Fruit fly (Drosophila melanogaster): ENCODE data around the gene Zw10.

The Zw10 gene

DNA sequence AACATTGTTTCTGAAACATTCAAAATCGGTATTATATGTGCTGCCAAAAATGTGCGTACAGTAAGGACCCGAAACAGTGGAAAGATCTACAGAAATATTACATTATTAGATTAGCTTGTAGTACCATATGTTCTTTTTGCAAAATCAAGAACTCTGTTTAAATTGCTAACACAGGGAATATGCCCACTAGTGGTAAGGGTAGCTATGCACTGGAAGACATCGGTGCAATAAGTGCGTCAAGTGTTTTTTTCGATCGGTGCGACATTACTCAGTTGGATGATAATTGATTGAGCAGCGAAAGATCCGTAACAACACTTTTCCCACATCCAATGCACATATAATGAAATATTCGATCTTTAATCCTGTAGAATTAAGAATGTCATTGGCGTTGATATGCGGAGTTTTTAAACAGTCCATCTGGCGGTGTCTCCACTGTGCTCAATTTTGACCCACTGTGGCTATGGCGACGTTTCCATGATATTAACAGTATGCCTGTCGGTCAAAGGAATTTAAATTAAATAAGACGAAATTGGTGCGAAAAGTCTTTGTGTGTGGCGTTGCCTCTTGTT, 31.2 kb downstream of the Zw10 start (continued):
- TF ChIP-seq vvl (GFP tag; IDR thresholded peaks at IDR 0.05): no peak
- TF ChIP-seq Mes4 (GFP tag; optimal IDR thresholded peaks at IDR 0.05): no peak
- TF ChIP-seq Tbp (GFP tag; optimal IDR thresholded peaks at IDR 0.05): no peak
- 0 out of 3 replicates have a peak, but pooled peaks have one; percentile 48 for TF ChIP-seq CG3726 (GFP tag; IDR thresholded peaks at IDR 0.05)
- no peak for TF ChIP-seq gce (GFP tag; IDR thresholded peaks at IDR 0.05)
- no peak for TF ChIP-seq crol (GFP tag; IDR thresholded peaks at IDR 0.05)
- no peak for TF ChIP-seq twi (tag; optimal IDR thresholded peaks at IDR 0.05)
- no peak for TF ChIP-seq jumu (GFP tag; optimal IDR thresholded peaks at IDR 0.05)
- no peak for TF ChIP-seq Side (GFP tag; optimal IDR thresholded peaks at IDR 0.05)
- TF ChIP-seq tup (GFP tag; optimal IDR thresholded peaks at IDR 0.05): no peak
- TF ChIP-seq HmgD (GFP tag; optimal IDR thresholded peaks at IDR 0.05): no peak
- no peak for TF ChIP-seq TFAM (GFP tag; optimal IDR thresholded peaks at IDR 0.05)
- no peak for TF ChIP-seq Blimp-1 (GFP tag; optimal IDR thresholded peaks at IDR 0.05)
- TF ChIP-seq zf30C (GFP tag; optimal IDR thresholded peaks at IDR 0.05): no peak
- TF ChIP-seq esg (GFP tag; conservative IDR thresholded peaks at IDR 0.05): no peak
- TF ChIP-seq dysf (GFP tag; IDR thresholded peaks at IDR 0.05): 0 out of 3 replicates have a peak, but pooled peaks have one; percentile 23
- TF ChIP-seq CG16863 (GFP tag; optimal IDR thresholded peaks at IDR 0.05): no peak
- TF ChIP-seq Bdp1 (GFP tag; optimal IDR thresholded peaks at IDR 0.05): no peak
- no peak for TF ChIP-seq CG6854 (GFP tag; optimal IDR thresholded peaks at IDR 0.05)
- no peak for TF ChIP-seq CG3995 (GFP tag; optimal IDR thresholded peaks at IDR 0.05)
- TF ChIP-seq CG15696 (tag; optimal IDR thresholded peaks at IDR 0.05): no peak
- TF ChIP-seq CG13624 (GFP tag; optimal IDR thresholded peaks at IDR 0.05): no peak
- no peak for TF ChIP-seq wor (GFP tag; IDR thresholded peaks at IDR 0.05)
- TF ChIP-seq Meics (GFP tag; optimal IDR thresholded peaks at IDR 0.05): no peak
- TF ChIP-seq CrebB (tag; optimal IDR thresholded peaks at IDR 0.05): no peak
- TF ChIP-seq gcm2 (GFP tag; optimal IDR thresholded peaks at IDR 0.05): no peak
- no peak for TF ChIP-seq tin (GFP tag; optimal IDR thresholded peaks at IDR 0.05)
- no peak for TF ChIP-seq CG3163 (GFP tag; optimal IDR thresholded peaks at IDR 0.05)
- peak; percentile 47 for TF ChIP-seq D19A (tag; optimal IDR thresholded peaks at IDR 0.05)
- peak; percentile 21 for TF ChIP-seq CG9727 (GFP tag; optimal IDR thresholded peaks at IDR 0.05)
- TF ChIP-seq CG10654 (GFP tag; optimal IDR thresholded peaks at IDR 0.05): no peak
- TF ChIP-seq CG10209 (GFP tag; optimal IDR thresholded peaks at IDR 0.05): peak; percentile 9
- TF ChIP-seq Lpt (GFP tag; optimal IDR thresholded peaks at IDR 0.05): no peak
- no peak for TF ChIP-seq unc-4 (GFP tag; IDR thresholded peaks at IDR 0.05; ENCODE audit: partially characterized antibody)
- TF ChIP-seq gt (GFP tag; IDR thresholded peaks at IDR 0.05): no peak
- TF ChIP-seq CG6654 (GFP tag; optimal IDR thresholded peaks at IDR 0.05): no peak
- TF ChIP-seq B-H1 (GFP tag; IDR thresholded peaks at IDR 0.05): no peak
- no peak for TF ChIP-seq Poxn (GFP tag; IDR thresholded peaks at IDR 0.05)
- TF ChIP-seq tio (GFP tag; optimal IDR thresholded peaks at IDR 0.05): no peak
- no peak for TF ChIP-seq wdn (GFP tag; IDR thresholded peaks at IDR 0.05)
- no peak for TF ChIP-seq CG32767 (GFP tag; IDR thresholded peaks at IDR 0.05)
- 0 out of 2 replicates have a peak, but pooled peaks have one; percentile 15 for TF ChIP-seq Ptx1 (GFP tag; IDR thresholded peaks at IDR 0.05)
- TF ChIP-seq CG11560 (tag; IDR thresholded peaks at IDR 0.05): no peak
- peak; percentile 11 for TF ChIP-seq Hsf (GFP tag; optimal IDR thresholded peaks at IDR 0.05)
- no peak for TF ChIP-seq dati (GFP tag; IDR thresholded peaks at IDR 0.05)
- TF ChIP-seq phol (tag; optimal IDR thresholded peaks at IDR 0.05): peak; percentile 2
- TF ChIP-seq CG17912 (GFP tag; optimal IDR thresholded peaks at IDR 0.05): no peak
- TF ChIP-seq CG11695 (GFP tag; IDR thresholded peaks at IDR 0.05): no peak
- no peak for TF ChIP-seq CG7987 (GFP tag; optimal IDR thresholded peaks at IDR 0.05)
- no peak for TF ChIP-seq NFAT (GFP tag; IDR thresholded peaks at IDR 0.05)
- no peak for TF ChIP-seq ranshi (GFP tag; IDR thresholded peaks at IDR 0.05)
- no peak for TF ChIP-seq Sox100B (GFP tag; optimal IDR thresholded peaks at IDR 0.05)
